Fruit fly (Drosophila melanogaster): Measurements from ENCODE around the gene regucalcin.

The regucalcin gene

dm6 chrX:11999974-12000618 lies 12.1 kb upstream of the regucalcin start (continued):
- peak; percentile 65 for TF ChIP-seq net (GFP tag; optimal IDR thresholded peaks at IDR 0.05)
- TF ChIP-seq CG9139 (GFP tag; optimal IDR thresholded peaks at IDR 0.05) = no peak
- peak; percentile 65 for TF ChIP-seq CG8632 (GFP tag; optimal IDR thresholded peaks at IDR 0.05)
- TF ChIP-seq CG11294 (GFP tag; IDR thresholded peaks at IDR 0.05) = no peak
- peak; percentile 92 for TF ChIP-seq Eip78C (GFP tag)
- peak; percentile 64 for TF ChIP-seq CG3919 (GFP tag; optimal IDR thresholded peaks at IDR 0.05)
- TF ChIP-seq CG6163 (GFP tag; IDR thresholded peaks at IDR 0.05) = peak; percentile 69; the same call in 2 of the 3 replicates
- peak; percentile 66 for TF ChIP-seq OdsH (GFP tag; optimal IDR thresholded peaks at IDR 0.05)
- TF ChIP-seq Gug (GFP tag; IDR thresholded peaks at IDR 0.05) = no peak
- TF ChIP-seq salr (GFP tag; optimal IDR thresholded peaks at IDR 0.05) = peak in 1 of 2 experiments; percentile 29
- TF ChIP-seq CG6276 (GFP tag; optimal IDR thresholded peaks at IDR 0.05) = peak; percentile 37
- TF ChIP-seq CG10631 (GFP tag; optimal IDR thresholded peaks at IDR 0.05) = peak; percentile 41
- peak; percentile 46 for TF ChIP-seq CG15336 (GFP tag; IDR thresholded peaks at IDR 0.05)
- TF ChIP-seq CG32006 (GFP tag; optimal IDR thresholded peaks at IDR 0.05) = peak; percentile 45
- TF ChIP-seq dsx (GFP tag; optimal IDR thresholded peaks at IDR 0.05; ENCODE audit: poor library complexity, severe bottlenecking) = peak; percentile 56
- TF ChIP-seq CG6854 (GFP tag; optimal IDR thresholded peaks at IDR 0.05) = no peak
- TF ChIP-seq Sox14 (GFP tag; optimal IDR thresholded peaks at IDR 0.05) = peak; percentile 45
- TF ChIP-seq Eip75B (GFP tag; optimal IDR thresholded peaks at IDR 0.05) = peak; percentile 53
- peak; percentile 60 for TF ChIP-seq CG3032 (tag; optimal IDR thresholded peaks at IDR 0.05)
- peak; percentile 3 to 74 for TF ChIP-seq ss (GFP tag; optimal IDR thresholded peaks at IDR 0.05)
- peak; percentile 63 for TF ChIP-seq Ets96B (tag; optimal IDR thresholded peaks at IDR 0.05)
- peak; percentile 55 for TF ChIP-seq CG34406 (GFP tag; optimal IDR thresholded peaks at IDR 0.05)
- TF ChIP-seq lz (GFP tag; optimal IDR thresholded peaks at IDR 0.05) = peak; percentile 44
- peak; percentile 61 for TF ChIP-seq pdm3 (GFP tag; optimal IDR thresholded peaks at IDR 0.05)
- peak; percentile 45 for TF ChIP-seq cyc (GFP tag; optimal IDR thresholded peaks at IDR 0.05)
- peak; percentile 29 for TF ChIP-seq CG4318 (GFP tag; optimal IDR thresholded peaks at IDR 0.05)
- TF ChIP-seq vri (GFP tag; optimal IDR thresholded peaks at IDR 0.05) = peak; percentile 25
- TF ChIP-seq eg (GFP tag; IDR thresholded peaks at IDR 0.05) = peak; percentile 62; the same call in 2 of the 3 replicates
- peak; percentile 61 for TF ChIP-seq esn (GFP tag; optimal IDR thresholded peaks at IDR 0.05)
- TF ChIP-seq topi (GFP tag; optimal IDR thresholded peaks at IDR 0.05) = peak; percentile 64
- peak; percentile 65 for TF ChIP-seq Sox102F (GFP tag; optimal IDR thresholded peaks at IDR 0.05)
- no peak for TF ChIP-seq Hr38 (GFP tag; optimal IDR thresholded peaks at IDR 0.05)
- TF ChIP-seq Met (GFP tag; optimal IDR thresholded peaks at IDR 0.05) = peak; percentile 67

dm6 chrX:12001005-12001404 lies 11.2 kb upstream of the regucalcin start:
- TF ChIP-seq Blimp-1 (GFP tag; optimal IDR thresholded peaks at IDR 0.05) (peak; percentile 85), CG1621 (tag; optimal IDR thresholded peaks at IDR 0.05) (no peak)

dm6 chrX:12003437-12004394 lies 8.5 kb upstream of the regucalcin start, which contains the start of gene fw:
Gene fw, minus strand, starts transcription at chrX:12003914.
- TF ChIP-seq vri (GFP tag; optimal IDR thresholded peaks at IDR 0.05) (peak; percentile 82), acj6 (GFP tag; optimal IDR thresholded peaks at IDR 0.05) (peak; percentile 71), Sox102F (GFP tag; optimal IDR thresholded peaks at IDR 0.05) (peak; percentile 83), pdm3 (GFP tag; optimal IDR thresholded peaks at IDR 0.05) (peak; percentile 82), Sox14 (GFP tag; optimal IDR thresholded peaks at IDR 0.05) (peak; percentile 86), Sox15 (GFP tag; optimal IDR thresholded peaks at IDR 0.05) (no peak), Eip78C (GFP tag) (peak; percentile 90), cyc (GFP tag; optimal IDR thresholded peaks at IDR 0.05) (peak; percentile 73), CG6808 (GFP tag; optimal IDR thresholded peaks at IDR 0.05) (no peak), CG6792 (GFP tag; optimal IDR thresholded peaks at IDR 0.05) (peak; percentile 76), CG34406 (GFP tag; optimal IDR thresholded peaks at IDR 0.05) (no peak), fd85E (GFP tag; optimal IDR thresholded peaks at IDR 0.05) (no peak), CG15336 (GFP tag; IDR thresholded peaks at IDR 0.05) (peak; percentile 90), Hr38 (GFP tag; optimal IDR thresholded peaks at IDR 0.05) (no peak), OdsH (GFP tag; optimal IDR thresholded peaks at IDR 0.05) (no peak), Gug (GFP tag; IDR thresholded peaks at IDR 0.05) (peak; percentile 67; the same call in 1 of the 2 replicates), CG10631 (GFP tag; optimal IDR thresholded peaks at IDR 0.05) (peak; percentile 78), Hr39 (GFP tag; optimal IDR thresholded peaks at IDR 0.05) (peak; percentile 83), spab (GFP tag; optimal IDR thresholded peaks at IDR 0.05) (no peak), Met (GFP tag; optimal IDR thresholded peaks at IDR 0.05) (peak; percentile 84), CG7368 (GFP tag; optimal IDR thresholded peaks at IDR 0.05) (peak; percentile 66), CG11762 (GFP tag; optimal IDR thresholded peaks at IDR 0.05; ENCODE audit: insufficient read depth) (no peak), CG3919 (GFP tag; optimal IDR thresholded peaks at IDR 0.05) (peak; percentile 57)
